Fruit fly (Drosophila melanogaster) whole organism, pupa: ENCODE results near the gene ND-49L.

ENCODE experiments used
- CG10348 ChIP-seq: fragments of 200-800 bp; sonication (Bioruptor generic); IDR thresholded peaks from 2 replicates; pipeline ENCODE4 v1.3.6; 2022; ENCODE audit warnings: missing biosample characterization, missing genetic modification characterization
- CG12605 ChIP-seq: fragments of 200-800 bp; sonication (Bioruptor generic); IDR thresholded peaks from 2 replicates; pipeline ENCODE4 v1.3.6; 2022; ENCODE audit warnings: missing biosample characterization, missing genetic modification characterization
- CG13204 ChIP-seq: fragments of 200-800 bp; sonication (Bioruptor generic); optimal IDR thresholded peaks from 2 replicates; lab custom pipeline; 2018; ENCODE audit warnings: missing biosample characterization, mild to moderate bottlenecking, missing genetic modification characterization, moderate library complexity
- CG14655 ChIP-seq: fragments of 200-800 bp; sonication (Bioruptor generic); optimal IDR thresholded peaks from 3 replicates; lab custom pipeline; 2017; ENCODE audit warnings: mild to moderate bottlenecking, missing biosample characterization, missing genetic modification reagents, missing genetic modification characterization
- CG15710 ChIP-seq: fragments of 200-800 bp; sonication (Bioruptor generic); optimal IDR thresholded peaks from 2 replicates; lab custom pipeline; 2018; ENCODE audit warnings: missing biosample characterization, mild to moderate bottlenecking, missing genetic modification characterization, moderate library complexity
- CG17806 ChIP-seq: fragments of 200-800 bp; sonication (Bioruptor generic); optimal IDR thresholded peaks from 2 replicates; lab custom pipeline; 2018; ENCODE audit warnings: missing biosample characterization, mild to moderate bottlenecking, missing genetic modification characterization, moderate library complexity
- CG32121 ChIP-seq: fragments of 200-800 bp; sonication (Bioruptor generic); IDR thresholded peaks from 2 replicates; pipeline ENCODE4 v1.3.6; 2022; ENCODE audit warnings: missing biosample characterization, missing genetic modification characterization
- CG34367 ChIP-seq: fragments of 200-800 bp; sonication (Bioruptor generic); optimal IDR thresholded peaks from 2 replicates; lab custom pipeline; 2018; ENCODE audit warnings: missing biosample characterization, mild to moderate bottlenecking, missing genetic modification characterization
- CG4496 ChIP-seq: fragments of 200-800 bp; sonication (Bioruptor generic); IDR thresholded peaks from 3 replicates; pipeline ENCODE4 v1.3.6; 2022; ENCODE audit warnings: missing biosample characterization, missing genetic modification characterization
- CG8159 ChIP-seq: fragments of 200-800 bp; sonication (Bioruptor generic); optimal IDR thresholded peaks from 3 replicates; lab custom pipeline; 2018; ENCODE audit warnings: missing biosample characterization, mild to moderate bottlenecking, missing genetic modification characterization, moderate library complexity
- CG8301 ChIP-seq: fragments of 200-800 bp; sonication (Bioruptor generic); optimal IDR thresholded peaks from 2 replicates; lab custom pipeline; 2018; ENCODE audit warnings: missing biosample characterization, mild to moderate bottlenecking, missing genetic modification characterization
- CG9948 ChIP-seq: fragments of 200-800 bp; sonication (Bioruptor generic); optimal IDR thresholded peaks from 2 replicates; lab custom pipeline; 2018; ENCODE audit warnings: missing biosample characterization, mild to moderate bottlenecking, missing genetic modification characterization, moderate library complexity
- D1 ChIP-seq: fragments of 200-800 bp; sonication (Bioruptor generic); optimal IDR thresholded peaks from 2 replicates; lab custom pipeline; 2018; ENCODE audit warnings: missing biosample characterization, mild to moderate bottlenecking, missing genetic modification characterization, moderate library complexity
- EcR ChIP-seq: fragments of 200-800 bp; sonication (Bioruptor generic); optimal IDR thresholded peaks from 3 replicates; lab custom pipeline; 2019; ENCODE audit warnings: missing biosample characterization, missing genetic modification characterization, mild to moderate bottlenecking, moderate library complexity, missing genetic modification reagents
- Ets98B ChIP-seq: fragments of 200-800 bp; sonication (Bioruptor generic); IDR thresholded peaks from 2 replicates; pipeline ENCODE4 v1.3.6; 2022; ENCODE audit warnings: missing biosample characterization, missing genetic modification characterization
- Pif1A ChIP-seq: fragments of 200-800 bp; sonication (Bioruptor generic); optimal IDR thresholded peaks from 3 replicates; lab custom pipeline; 2016; ENCODE audit warnings: missing biosample characterization, missing genetic modification characterization
- Pif1B ChIP-seq: fragments of 200-800 bp; sonication (Bioruptor generic); optimal IDR thresholded peaks from 3 replicates; lab custom pipeline; 2016; ENCODE audit warnings: missing biosample characterization, missing genetic modification characterization
- Snoo ChIP-seq: fragments of 200-800 bp; sonication (Bioruptor generic); optimal IDR thresholded peaks from 3 replicates; lab custom pipeline; 2017; ENCODE audit warnings: missing biosample characterization, mild to moderate bottlenecking, missing genetic modification characterization, inconsistent platforms
- fd96Ca ChIP-seq: fragments of 200-800 bp; sonication (Bioruptor generic); IDR thresholded peaks from 3 replicates; pipeline ENCODE4 v1.3.6; 2022; ENCODE audit warnings: missing biosample characterization, missing genetic modification characterization
- gl ChIP-seq: fragments of 200-800 bp; sonication (Bioruptor generic); optimal IDR thresholded peaks from 2 replicates; lab custom pipeline; 2018; ENCODE audit warnings: missing biosample characterization, mild to moderate bottlenecking, missing genetic modification characterization
- rn ChIP-seq: fragments of 200-800 bp; sonication (Bioruptor generic); IDR thresholded peaks from 2 replicates; pipeline ENCODE4 v1.3.6; 2022; ENCODE audit warnings: missing biosample characterization, missing genetic modification characterization

The ND-49L gene

DNA sequence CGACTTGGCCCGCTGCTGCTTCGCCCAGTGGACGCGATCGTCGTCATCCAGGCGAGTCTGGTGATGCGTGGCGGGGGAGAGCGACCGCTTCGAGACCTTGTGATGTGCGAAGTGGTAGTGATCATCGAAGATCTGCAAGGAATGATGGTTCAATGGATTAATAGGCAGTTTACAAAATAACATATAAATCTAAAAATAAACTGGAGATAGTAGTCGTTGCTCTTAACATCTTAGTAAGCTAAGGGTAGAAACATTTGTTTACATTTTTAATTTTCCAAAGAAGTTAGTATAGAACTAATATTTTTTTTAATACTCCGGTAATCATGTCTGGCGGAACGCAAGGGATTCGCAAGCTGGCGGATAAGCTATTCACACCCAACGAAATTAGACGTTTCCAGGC, at the start of gene ND-49L:
TSS of gene ND-49L (plus strand) at position 301 of the 400 bp plus-strand sequence.
- TF ChIP-seq gl (tag; lab: Kevin White, UChicago) (no peak), CG9948 (tag; lab: Kevin White, UChicago) (no peak), CG17806 (tag; lab: Kevin White, UChicago) (no peak), Ets98B (GFP tag; lab: Robert Waterston, UW) (no peak)

DNA sequence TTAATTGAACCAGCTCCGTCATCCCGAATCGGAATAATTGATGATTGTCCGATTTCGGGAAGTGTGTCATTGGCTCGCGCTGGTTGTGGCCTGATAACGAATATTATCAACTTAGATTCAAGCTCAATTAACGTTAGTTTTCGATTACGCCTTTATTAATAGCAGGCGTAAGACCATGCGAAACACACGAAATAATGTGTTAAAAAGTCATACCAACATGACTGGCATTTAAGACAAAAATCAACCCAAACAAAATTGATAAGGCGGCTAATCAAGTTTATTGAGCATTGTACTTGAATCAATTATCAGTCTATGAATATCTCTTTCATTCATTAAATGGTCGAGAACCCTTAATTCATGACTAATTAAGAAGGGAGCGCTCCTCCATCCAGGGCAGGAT, 48.9 kb upstream of the ND-49L start:
- TF ChIP-seq Pif1A (GFP tag; lab: Kevin White, UChicago): no peak
- TF ChIP-seq, all 21 proteins: peak for 0

DNA sequence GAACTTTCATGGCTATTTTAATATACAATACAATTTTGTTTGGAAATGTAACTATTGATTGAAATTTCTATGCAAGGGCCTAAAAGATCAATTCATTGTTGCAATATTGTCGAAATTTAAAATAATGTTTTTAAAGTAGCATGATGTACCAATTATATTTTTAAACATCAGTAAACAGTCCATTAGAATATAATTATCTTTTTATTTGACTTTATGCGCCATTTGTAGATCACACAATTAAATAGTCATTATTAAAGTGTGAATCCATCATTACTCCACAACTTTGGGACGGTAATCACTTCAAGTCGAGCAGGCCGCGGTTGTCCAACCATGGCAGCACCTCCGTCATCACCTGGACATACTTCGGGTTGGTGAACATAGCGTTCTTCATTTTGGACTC, 47.2 kb upstream of the ND-49L start, which contains the start of gene CG31099:
TSS of gene CG31099 (minus strand) at position 101 of the 400 bp plus-strand sequence.
- TF ChIP-seq Pif1A (GFP tag; lab: Kevin White, UChicago) (no peak), fd96Ca (GFP tag; lab: Robert Waterston, UW) (no peak)

DNA sequence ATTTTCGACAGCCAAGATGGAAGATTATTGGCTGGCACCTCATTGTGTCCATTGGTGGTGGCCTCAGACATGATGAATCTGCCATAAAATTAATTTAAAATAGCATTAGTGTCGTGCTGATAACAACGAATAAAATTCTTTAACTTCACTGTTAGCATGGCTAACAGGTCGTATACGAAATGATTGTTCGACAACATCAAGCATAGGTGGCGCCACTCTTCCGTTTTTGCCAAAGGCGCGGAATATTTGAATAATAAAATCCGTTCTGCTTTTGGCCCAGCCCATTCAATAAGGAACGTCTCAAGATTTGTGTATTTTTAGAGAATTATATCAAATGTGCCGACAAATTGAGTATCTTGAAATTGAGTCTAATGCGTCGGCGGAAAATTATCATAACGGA, 45.5 kb upstream of the ND-49L start:
- TF ChIP-seq CG13204: no peak
- TF ChIP-seq gl (tag; lab: Kevin White, UChicago): no peak
- TF ChIP-seq CG32121: no peak

DNA sequence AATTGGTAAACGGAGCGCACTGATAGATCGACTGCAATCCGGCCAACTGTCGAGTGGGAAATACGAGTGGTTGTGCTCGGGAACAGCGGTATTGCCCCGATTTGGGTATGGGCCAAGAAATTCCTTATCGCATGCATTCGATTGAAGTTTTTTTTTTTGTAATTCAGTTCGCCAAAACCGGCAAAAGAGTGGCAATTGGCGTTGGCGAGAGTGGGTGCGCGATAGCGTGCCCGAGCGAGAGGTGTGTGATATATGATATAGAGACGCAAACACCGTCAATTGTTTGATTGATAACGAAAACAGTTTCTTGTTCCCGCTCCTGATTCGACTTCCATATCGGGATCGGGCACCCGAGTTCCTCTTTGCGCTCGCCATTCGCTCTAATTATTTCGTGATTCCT, 44.3 kb upstream of the ND-49L start, which contains the start of gene CG31087:
TSS of gene CG31087 (minus strand) at position 63 of the 400 bp plus-strand sequence.
- TF ChIP-seq CG8159: no peak
- TF ChIP-seq Ets98B (GFP tag; lab: Robert Waterston, UW): no peak
- no peak for TF ChIP-seq CG13204
- TF ChIP-seq CG32121: no peak
- no peak for TF ChIP-seq Pif1A (GFP tag; lab: Kevin White, UChicago)
- TF ChIP-seq CG34367 (tag; lab: Kevin White, UChicago): no peak

dm6 chr3R:25316016-25316415, 42.1 kb upstream of the ND-49L start, which contains the start of gene CG10559:
TSS of gene CG10559 (minus strand) at chr3R:25316116.
- no peak for TF ChIP-seq Ets98B (GFP tag; lab: Robert Waterston, UW)
- TF ChIP-seq CG9948 (tag; lab: Kevin White, UChicago): no peak
- no peak for TF ChIP-seq CG4496 (GFP tag; lab: Robert Waterston, UW)
- TF ChIP-seq CG14655 (GFP tag; lab: Kevin White, UChicago): no peak
- no peak for TF ChIP-seq EcR
- TF ChIP-seq Pif1A (GFP tag; lab: Kevin White, UChicago): no peak
- no peak for TF ChIP-seq CG32121
- TF ChIP-seq CG12605: no peak
- no peak for TF ChIP-seq rn (GFP tag; lab: Robert Waterston, UW)
- TF ChIP-seq CG13204: no peak
- no peak for TF ChIP-seq CG34367 (tag; lab: Kevin White, UChicago)
- TF ChIP-seq CG8159: no peak
- TF ChIP-seq CG10348 (GFP tag; lab: Robert Waterston, UW): no peak
- no peak for TF ChIP-seq gl (tag; lab: Kevin White, UChicago)
- no peak for TF ChIP-seq fd96Ca (GFP tag; lab: Robert Waterston, UW)

dm6 chr3R:25318011-25318410, 40.1 kb upstream of the ND-49L start, which contains the start of gene CG10553:
TSS of gene CG10553 (minus strand) at chr3R:25318111.
- TF ChIP-seq Pif1A (GFP tag; lab: Kevin White, UChicago): no peak
- no peak for TF ChIP-seq CG9948 (tag; lab: Kevin White, UChicago)
- no peak for TF ChIP-seq gl (tag; lab: Kevin White, UChicago)
- no peak for TF ChIP-seq CG13204
- TF ChIP-seq CG34367 (tag; lab: Kevin White, UChicago): no peak
- no peak for TF ChIP-seq CG8159
- TF ChIP-seq EcR: no peak
- no peak for TF ChIP-seq D1 (tag; lab: Kevin White, UChicago)
- TF ChIP-seq Pif1B (GFP tag; lab: Kevin White, UChicago): no peak
- no peak for TF ChIP-seq Snoo (tag; lab: Kevin White, UChicago)
- TF ChIP-seq CG8301 (tag; lab: Kevin White, UChicago): no peak
- TF ChIP-seq CG10348 (GFP tag; lab: Robert Waterston, UW): no peak
- no peak for TF ChIP-seq CG15710
- TF ChIP-seq CG32121: no peak

- TF ChIP-seq Snoo (tag; lab: Kevin White, UChicago) (no peak), CG12605 (no peak), CG34367 (tag; lab: Kevin White, UChicago) (no peak), CG32121 (no peak), CG8301 (tag; lab: Kevin White, UChicago) (no peak), CG13204 (no peak), Ets98B (GFP tag; lab: Robert Waterston, UW) (no peak), rn (GFP tag; lab: Robert Waterston, UW) (no peak), fd96Ca (GFP tag; lab: Robert Waterston, UW) (no peak), CG15710 (no peak), CG17806 (tag; lab: Kevin White, UChicago) (no peak), D1 (tag; lab: Kevin White, UChicago) (no peak), CG8159 (no peak), CG9948 (tag; lab: Kevin White, UChicago) (no peak), CG10348 (GFP tag; lab: Robert Waterston, UW) (no peak), Pif1A (GFP tag; lab: Kevin White, UChicago) (no peak), CG4496 (GFP tag; lab: Robert Waterston, UW) (no peak), gl (tag; lab: Kevin White, UChicago) (no peak)
- TF ChIP-seq, all 21 proteins: peak for 0
These were observed 37.9 kb upstream of the ND-49L start, which contains the start of gene CG10560 for dm6 chr3R:25320051-25320705. TSS of gene CG10560 (minus strand) at chr3R:25320101.
